Worm (Caenorhabditis elegans): Measurements from ENCODE around the gene clec-52.

clec-52 gene

ce11 chrIV:8168660-8169059 lies at the start of gene clec-52:
Gene clec-52, minus strand, starts transcription at chrIV:8168760.
- TF ChIP-seq nhr-179 (tag; optimal IDR thresholded peaks at IDR 0.05) (no peak), pbrm-1 (GFP tag; IDR thresholded peaks at IDR 0.05) (no peak), let-607 (tag; optimal IDR thresholded peaks at IDR 0.05) (no peak), T07F8.4 (tag; optimal IDR thresholded peaks at IDR 0.05) (no peak), Y53G8AR.9 (GFP tag; conservative IDR thresholded peaks at IDR 0.05) (no peak), akir-1 (GFP tag; optimal IDR thresholded peaks at IDR 0.05) (no peak)

ce11 chrIV:8211747-8212146 lies 43.2 kb upstream of the clec-52 start, which contains the start of gene C07G1.7:
Gene C07G1.7, minus strand, starts transcription at chrIV:8211847.
- no peak for TF ChIP-seq sea-2 (GFP tag; IDR thresholded peaks at IDR 0.05)
- no peak for TF ChIP-seq him-1 (tag; optimal IDR thresholded peaks at IDR 0.05)
- no peak for TF ChIP-seq dox-1 (GFP tag; IDR thresholded peaks at IDR 0.05)
- no peak for TF ChIP-seq let-607 (tag; optimal IDR thresholded peaks at IDR 0.05)
- no peak for TF ChIP-seq ceh-58 (GFP tag; IDR thresholded peaks at IDR 0.05)
- TF ChIP-seq ZK185.1 (tag; optimal IDR thresholded peaks at IDR 0.05; ENCODE audit: poor library complexity, severe bottlenecking), result no peak
- TF ChIP-seq xnd-1 (tag; optimal IDR thresholded peaks at IDR 0.05), result no peak
- no peak for TF ChIP-seq Y53G8AR.9 (GFP tag; conservative IDR thresholded peaks at IDR 0.05)
- TF ChIP-seq dpl-1 (GFP tag; optimal IDR thresholded peaks at IDR 0.05), result no peak
- no peak for TF ChIP-seq ztf-3 (GFP tag; optimal IDR thresholded peaks at IDR 0.05)
- TF ChIP-seq cebp-1 (GFP tag; IDR thresholded peaks at IDR 0.05), result no peak
- no peak for TF ChIP-seq cebp-1 (tag; optimal IDR thresholded peaks at IDR 0.05)
- no peak for TF ChIP-seq unc-130 (GFP tag; optimal IDR thresholded peaks at IDR 0.05)
- TF ChIP-seq attf-3 (GFP tag; conservative IDR thresholded peaks at IDR 0.05), result no peak
- no peak for TF ChIP-seq nhr-179 (tag; optimal IDR thresholded peaks at IDR 0.05)
- TF ChIP-seq rec-8 (tag; optimal IDR thresholded peaks at IDR 0.05), result no peak
- no peak for TF ChIP-seq ztf-26 (tag; optimal IDR thresholded peaks at IDR 0.05)
- TF ChIP-seq nhr-120 (GFP tag; IDR thresholded peaks at IDR 0.05), result no peak
- no peak for TF ChIP-seq tbp1 (GFP tag; optimal IDR thresholded peaks at IDR 0.05)
- no peak for TF ChIP-seq ztf-18 (tag; optimal IDR thresholded peaks at IDR 0.05)
- TF ChIP-seq ztf-25 (GFP tag; IDR thresholded peaks at IDR 0.05), result no peak

- no peak for TF ChIP-seq ceh-40 (GFP tag; IDR thresholded peaks at IDR 0.05)
These were observed 41.7 kb upstream of the clec-52 start, which contains the start of gene C07G1.6 for ce11 chrIV:8210300-8210699. Gene C07G1.6, minus strand, starts transcription at chrIV:8210400.

ce11 chrIV:8208855-8209254 lies 40.3 kb upstream of the clec-52 start:
- TF ChIP-seq mxl-1 (tag; optimal IDR thresholded peaks at IDR 0.05) (no peak), bed-1 (GFP tag; IDR thresholded peaks at IDR 0.05) (no peak), madf-10 (tag; optimal IDR thresholded peaks at IDR 0.05) (no peak), F23B12.7 (tag; optimal IDR thresholded peaks at IDR 0.05; ENCODE audit: insufficient read depth) (no peak), ceh-100 (GFP tag; IDR thresholded peaks at IDR 0.05) (no peak), nhr-80 (tag; optimal IDR thresholded peaks at IDR 0.05) (no peak), Y53F4B.3 (GFP tag; IDR thresholded peaks at IDR 0.05) (no peak), ztf-25 (GFP tag; IDR thresholded peaks at IDR 0.05) (no peak), F55B11.4 (tag; optimal IDR thresholded peaks at IDR 0.05; ENCODE audit: borderline replicate concordance, insufficient read depth) (no peak), cebp-2 (GFP tag; IDR thresholded peaks at IDR 0.05) (no peak), rpc-1 (optimal IDR thresholded peaks at IDR 0.05) (no peak), rpc-1 (tag; optimal IDR thresholded peaks at IDR 0.05) (no peak), attf-3 (GFP tag; conservative IDR thresholded peaks at IDR 0.05) (no peak), fkh-3 (tag; optimal IDR thresholded peaks at IDR 0.05) (no peak), ceh-58 (GFP tag; IDR thresholded peaks at IDR 0.05) (no peak), K12H6.12 (tag; optimal IDR thresholded peaks at IDR 0.05) (no peak), snpc-1.3 (tag; optimal IDR thresholded peaks at IDR 0.05; ENCODE audit: insufficient read depth) (no peak), egrh-3 (GFP tag; IDR thresholded peaks at IDR 0.05) (no peak), ekl-4 (GFP tag; IDR thresholded peaks at IDR 0.05) (no peak), lin-54 (GFP tag; optimal IDR thresholded peaks at IDR 0.05) (no peak)
